Worm (Caenorhabditis elegans) whole organism, L1 larva: ENCODE data around the gene ced-8.

Experiments used
- Y116A8C.19 ChIP-seq: sonication (generic microtip); optimal IDR thresholded peaks from 2 replicates; lab custom pipeline; 2016; ENCODE audit warnings: missing compliant biosample characterization, missing genetic modification characterization, borderline replicate concordance
- alr-1 ChIP-seq: fragments of 200-800 bp; sonication (Bioruptor generic); optimal IDR thresholded peaks from 2 replicates; lab custom pipeline; 2018; ENCODE audit warnings: borderline replicate concordance, mild to moderate bottlenecking, missing genetic modification characterization, missing compliant biosample characterization
- aly-2 ChIP-seq: fragments of 150-350 bp; optimal IDR thresholded peaks from 2 replicates; lab custom pipeline; 2014; ENCODE audit warnings: missing biosample characterization, missing genetic modification characterization
- ceh-63 ChIP-seq: fragments of 200-800 bp; sonication (Bioruptor generic); optimal IDR thresholded peaks from 2 replicates; lab custom pipeline; 2018; ENCODE audit warnings: mild to moderate bottlenecking, missing genetic modification characterization, missing compliant biosample characterization
- ceh-8 ChIP-seq: fragments of 200-800 bp; sonication (Bioruptor generic); optimal IDR thresholded peaks from 2 replicates; lab custom pipeline; 2018; ENCODE audit warnings: mild to moderate bottlenecking, missing genetic modification characterization, moderate library complexity, missing compliant biosample characterization
- ceh-88 ChIP-seq: fragments of 200-800 bp; sonication (Bioruptor generic); IDR thresholded peaks from 2 replicates; pipeline ENCODE4 v1.3.6; 2022; ENCODE audit warnings: missing genetic modification characterization, missing compliant biosample characterization
- ces-1 ChIP-seq: fragments of 150-350 bp; optimal IDR thresholded peaks from 2 replicates; lab custom pipeline; 2014; ENCODE audit warnings: missing biosample characterization, missing genetic modification reagents, missing genetic modification characterization
- efl-1 ChIP-seq, 4 experiments: fragments of 150-350 bp; optimal IDR thresholded peaks in 3 of 4; peaks in 1 of 4; 1 replicate in 1 of 4; 2 replicates in 3 of 4; lab custom pipeline; 2014; ENCODE audit warnings: missing biosample characterization in 2 of 4, missing genetic modification characterization in 2 of 4, missing genetic modification reagents in 2 of 4
- ets-5 ChIP-seq: fragments of 200-800 bp; sonication (Bioruptor generic); IDR thresholded peaks from 2 replicates; pipeline ENCODE4 v1.3.6; 2022; ENCODE audit warnings: missing genetic modification characterization, missing compliant biosample characterization
- fkh-10 ChIP-seq: sonication (generic microtip); optimal IDR thresholded peaks from 2 replicates; lab custom pipeline; 2017; ENCODE audit warnings: missing biosample characterization, missing genetic modification reagents, missing genetic modification characterization
- fkh-4 ChIP-seq: sonication (generic microtip); optimal IDR thresholded peaks from 2 replicates; lab custom pipeline; 2016; ENCODE audit warnings: missing compliant biosample characterization, missing genetic modification characterization, borderline replicate concordance
- fkh-8 ChIP-seq: sonication (generic microtip); optimal IDR thresholded peaks from 2 replicates; lab custom pipeline; 2016; ENCODE audit warnings: mild to moderate bottlenecking, missing genetic modification characterization, missing compliant biosample characterization
- fos-1 ChIP-seq: fragments of 150-350 bp; optimal IDR thresholded peaks from 2 replicates; lab custom pipeline; 2014; ENCODE audit warnings: missing biosample characterization, missing genetic modification characterization
- grh-1 ChIP-seq: fragments of 200-800 bp; sonication (Bioruptor generic); IDR thresholded peaks from 2 replicates; pipeline ENCODE4 v1.3.6; 2022; ENCODE audit warnings: missing genetic modification reagents, missing genetic modification characterization, missing compliant biosample characterization
- hlh-4 ChIP-seq: sonication (generic microtip); optimal IDR thresholded peaks from 2 replicates; lab custom pipeline; 2016; ENCODE audit warnings: mild to moderate bottlenecking, missing genetic modification characterization, missing compliant biosample characterization
- hpl-2 ChIP-seq: fragments of 150-350 bp; optimal IDR thresholded peaks from 2 replicates; lab custom pipeline; 2014; ENCODE audit warnings: missing biosample characterization, missing genetic modification reagents, missing genetic modification characterization
- irx-1 ChIP-seq: sonication (generic microtip); optimal IDR thresholded peaks from 2 replicates; lab custom pipeline; 2016; ENCODE audit warnings: missing genetic modification characterization, missing compliant biosample characterization
- isw-1 ChIP-seq: fragments of 200-800 bp; sonication (Bioruptor generic); IDR thresholded peaks from 2 replicates; pipeline ENCODE4 v1.3.6; 2022; ENCODE audit warnings: missing genetic modification characterization, missing compliant biosample characterization
- lin-13 ChIP-seq: fragments of 150-350 bp; optimal IDR thresholded peaks from 2 replicates; lab custom pipeline; 2014; ENCODE audit warnings: missing biosample characterization, missing genetic modification reagents, missing genetic modification characterization
- lin-14 ChIP-seq: fragments of 200-800 bp; sonication (Bioruptor generic); optimal IDR thresholded peaks from 2 replicates; lab custom pipeline; 2018; ENCODE audit warnings: mild to moderate bottlenecking, missing genetic modification characterization, moderate library complexity, missing compliant biosample characterization
- lin-15B ChIP-seq: fragments of 150-350 bp; sonication (generic microtip); optimal IDR thresholded peaks from 3 replicates; lab custom pipeline; 2014; ENCODE audit warnings: missing biosample characterization, missing genetic modification characterization
- lin-35 ChIP-seq, 2 experiments: fragments of 150-350 bp; optimal IDR thresholded peaks; 2 replicates each; lab custom pipeline; 2014; ENCODE audit warnings: missing biosample characterization in 2 of 2, missing genetic modification characterization in 2 of 2, missing genetic modification reagents in 2 of 2
- lin-39 ChIP-seq: fragments of 150-350 bp; optimal IDR thresholded peaks from 2 replicates; lab custom pipeline; 2014; ENCODE audit warnings: missing biosample characterization, missing genetic modification reagents, missing genetic modification characterization
- lsy-2 ChIP-seq, 2 experiments: fragments of 150-350 bp; optimal IDR thresholded peaks; 2 replicates each; lab custom pipeline; 2014; ENCODE audit warnings: missing biosample characterization in 2 of 2, missing genetic modification characterization in 2 of 2
- mdl-1 ChIP-seq, 2 experiments: fragments of 150-350 bp; optimal IDR thresholded peaks; 2 replicates each; lab custom pipeline; 2014 to 2017; ENCODE audit warnings: missing biosample characterization in 2 of 2, missing genetic modification characterization in 2 of 2, inconsistent platforms in 1 of 2
- mef-2 ChIP-seq: fragments of 150-350 bp; optimal IDR thresholded peaks from 2 replicates; lab custom pipeline; 2014; ENCODE audit warnings: missing biosample characterization, missing genetic modification characterization
- mep-1 ChIP-seq: fragments of 150-350 bp; optimal IDR thresholded peaks from 2 replicates; lab custom pipeline; 2014; ENCODE audit warnings: missing biosample characterization, missing genetic modification characterization
- nhr-12 ChIP-seq: sonication (generic microtip); optimal IDR thresholded peaks from 2 replicates; lab custom pipeline; 2017; ENCODE audit warnings: missing biosample characterization, missing genetic modification characterization
- nhr-19 ChIP-seq: fragments of 200-800 bp; sonication (Bioruptor generic); conservative IDR thresholded peaks from 2 replicates; pipeline ENCODE4 v1.3.6; 2022; ENCODE audit warnings: missing genetic modification characterization, missing compliant biosample characterization
- nhr-20 ChIP-seq: sonication (generic microtip); optimal IDR thresholded peaks from 2 replicates; lab custom pipeline; 2016; ENCODE audit warnings: mild to moderate bottlenecking, missing genetic modification characterization, missing compliant biosample characterization
- nhr-47 ChIP-seq: sonication (generic microtip); optimal IDR thresholded peaks from 2 replicates; lab custom pipeline; 2016; ENCODE audit warnings: mild to moderate bottlenecking, missing genetic modification characterization, moderate library complexity, missing compliant biosample characterization
- nhr-71 ChIP-seq: sonication (generic microtip); optimal IDR thresholded peaks from 2 replicates; lab custom pipeline; 2016; ENCODE audit warnings: mild to moderate bottlenecking, missing genetic modification characterization, moderate library complexity, missing compliant biosample characterization
- nhr-77 ChIP-seq: fragments of 150-350 bp; optimal IDR thresholded peaks from 2 replicates; lab custom pipeline; 2014; ENCODE audit warnings: missing biosample characterization, missing genetic modification characterization
- nhr-85 ChIP-seq: sonication (generic microtip); peaks from one replicate; lab custom pipeline; 2016; ENCODE audit warnings: missing genetic modification characterization, inconsistent platforms, missing compliant biosample characterization
- pag-3 ChIP-seq: sonication (generic microtip); optimal IDR thresholded peaks from 2 replicates; lab custom pipeline; 2017; ENCODE audit warnings: missing genetic modification characterization, mild to moderate bottlenecking, missing compliant biosample characterization, antibody characterized with exemption, borderline replicate concordance; ENCODE audit not compliant: insufficient read depth
- pax-3 ChIP-seq: fragments of 200-800 bp; sonication (Bioruptor generic); optimal IDR thresholded peaks from 2 replicates; lab custom pipeline; 2018; ENCODE audit warnings: mild to moderate bottlenecking, missing genetic modification characterization, moderate library complexity, missing compliant biosample characterization
- rnt-1 ChIP-seq: sonication (generic microtip); optimal IDR thresholded peaks from 2 replicates; lab custom pipeline; 2016; ENCODE audit warnings: mild to moderate bottlenecking, missing genetic modification characterization, moderate library complexity, missing compliant biosample characterization
- skn-1 ChIP-seq: fragments of 150-350 bp; optimal IDR thresholded peaks from 2 replicates; lab custom pipeline; 2014; ENCODE audit warnings: missing biosample characterization, missing genetic modification characterization
- snpc-4 ChIP-seq: fragments of 150-350 bp; optimal IDR thresholded peaks from 2 replicates; lab custom pipeline; 2014; ENCODE audit warnings: missing biosample characterization, missing genetic modification characterization
- sox-4 ChIP-seq: sonication (generic microtip); optimal IDR thresholded peaks from 2 replicates; lab custom pipeline; 2016; ENCODE audit warnings: missing genetic modification characterization, missing compliant biosample characterization
- sup-37 ChIP-seq: fragments of 200-800 bp; sonication (Bioruptor generic); optimal IDR thresholded peaks from 2 replicates; lab custom pipeline; 2018; ENCODE audit warnings: mild to moderate bottlenecking, missing genetic modification characterization, missing compliant biosample characterization
- swsn-7 ChIP-seq: sonication (generic microtip); optimal IDR thresholded peaks from 2 replicates; lab custom pipeline; 2016; ENCODE audit warnings: missing genetic modification characterization, missing compliant biosample characterization
- unc-130 ChIP-seq: fragments of 150-350 bp; optimal IDR thresholded peaks from 2 replicates; lab custom pipeline; 2017; ENCODE audit warnings: missing biosample characterization, missing genetic modification characterization, inconsistent platforms
- unc-30 ChIP-seq: sonication (generic microtip); optimal IDR thresholded peaks from 2 replicates; lab custom pipeline; 2017; ENCODE audit warnings: missing biosample characterization, missing genetic modification characterization
- unc-62 ChIP-seq: fragments of 150-350 bp; optimal IDR thresholded peaks from 2 replicates; lab custom pipeline; 2014; ENCODE audit warnings: missing biosample characterization, missing genetic modification reagents, missing genetic modification characterization
- unc-86 ChIP-seq: sonication (generic microtip); optimal IDR thresholded peaks from 2 replicates; lab custom pipeline; 2016; ENCODE audit warnings: missing genetic modification characterization, missing compliant biosample characterization
- unc-98 ChIP-seq: fragments of 200-800 bp; sonication (Bioruptor generic); IDR thresholded peaks from 2 replicates; pipeline ENCODE4 v1.3.6; 2022; ENCODE audit warnings: missing genetic modification characterization, missing compliant biosample characterization
- vab-15 ChIP-seq: sonication (generic microtip); optimal IDR thresholded peaks from 2 replicates; lab custom pipeline; 2017; ENCODE audit warnings: missing genotype, mild to moderate bottlenecking, missing genetic modification characterization, missing compliant biosample characterization

The ced-8 gene

ce11 chrX:8384642-8385181, 32.0 kb downstream of the ced-8 start, which contains the start of gene F41D9.2 (continued):
- TF ChIP-seq lsy-2 (tag; optimal IDR thresholded peaks at IDR 0.05; lab: Kevin White, UChicago) (no peak), efl-1 (optimal IDR thresholded peaks at IDR 0.05; lab: Kevin White, UChicago) (no peak), efl-1 (GFP tag; optimal IDR thresholded peaks at IDR 0.05 in 1 of 2; lab: Kevin White, UChicago) (peak in 1 of 2 experiments; percentile 44), lin-15B (no peak), fkh-4 (tag; lab: Kevin White, UChicago) (no peak), unc-98 (GFP tag; lab: Robert Waterston, UW) (no peak), alr-1 (tag; lab: Kevin White, UChicago) (no peak), hpl-2 (GFP tag; lab: Kevin White, UChicago) (no peak), grh-1 (GFP tag; lab: Robert Waterston, UW) (no peak), Y116A8C.19 (tag; lab: Kevin White, UChicago) (no peak), mef-2 (tag; lab: Kevin White, UChicago) (no peak), pax-3 (no peak), sup-37 (no peak), fkh-10 (GFP tag; lab: Kevin White, UChicago) (no peak), vab-15 (tag; lab: Kevin White, UChicago) (no peak), ceh-8 (GFP tag; lab: Kevin White, UChicago) (no peak), lin-14 (GFP tag; lab: Kevin White, UChicago) (peak; percentile 22), unc-62 (GFP tag; lab: Kevin White, UChicago) (no peak), snpc-4 (tag; lab: Kevin White, UChicago) (no peak), unc-86 (tag; lab: Kevin White, UChicago) (no peak), mep-1 (tag; lab: Kevin White, UChicago) (peak; percentile 35)

- TF ChIP-seq nhr-71 (tag; lab: Kevin White, UChicago) (peak; percentile 36), sup-37 (no peak), nhr-85 (tag; lab: Kevin White, UChicago) (no peak), isw-1 (GFP tag; lab: Robert Waterston, UW) (no peak), lin-14 (GFP tag; lab: Kevin White, UChicago) (peak; percentile 1), mdl-1 (tag; optimal IDR thresholded peaks at IDR 0.05; lab: Kevin White, UChicago) (no peak), pag-3 (tag; lab: Kevin White, UChicago) (no peak), ceh-88 (GFP tag; lab: Robert Waterston, UW) (0 out of 2 replicates have a peak, but pooled peaks have one; percentile 17), nhr-77 (tag; lab: Kevin White, UChicago) (no peak), aly-2 (tag; lab: Kevin White, UChicago) (no peak), unc-130 (no peak), grh-1 (GFP tag; lab: Robert Waterston, UW) (no peak), lin-39 (tag; lab: Kevin White, UChicago) (no peak), hpl-2 (GFP tag; lab: Kevin White, UChicago) (no peak), unc-98 (GFP tag; lab: Robert Waterston, UW) (no peak), ces-1 (no peak), alr-1 (tag; lab: Kevin White, UChicago) (no peak), lin-13 (no peak), swsn-7 (tag; lab: Kevin White, UChicago) (no peak), mef-2 (tag; lab: Kevin White, UChicago) (no peak), pax-3 (no peak), nhr-19 (peak; percentile 27; the same call in 1 of the 2 replicates), rnt-1 (peak; percentile 29), fos-1 (no peak), ceh-8 (GFP tag; lab: Kevin White, UChicago) (no peak), fkh-4 (tag; lab: Kevin White, UChicago) (no peak), nhr-12 (tag; lab: Kevin White, UChicago) (no peak), lsy-2 (tag; optimal IDR thresholded peaks at IDR 0.05; lab: Kevin White, UChicago) (no peak), ets-5 (GFP tag; lab: Robert Waterston, UW) (no peak), hlh-4 (tag; lab: Kevin White, UChicago) (no peak), fkh-8 (tag; lab: Kevin White, UChicago) (no peak), nhr-20 (tag; lab: Kevin White, UChicago) (peak; percentile 22), skn-1 (tag; lab: Kevin White, UChicago) (no peak), unc-30 (tag; lab: Kevin White, UChicago) (no peak), lin-35 (GFP tag; optimal IDR thresholded peaks at IDR 0.05; lab: Kevin White, UChicago) (peak in 1 of 2 experiments; percentile 46), irx-1 (tag; lab: Kevin White, UChicago) (no peak), sox-4 (tag; lab: Kevin White, UChicago) (no peak), ceh-63 (GFP tag; lab: Kevin White, UChicago) (no peak), nhr-47 (tag; lab: Kevin White, UChicago) (peak; percentile 7)
These were observed 35.1 kb downstream of the ced-8 start for ce11 chrX:8381651-8382050.
